Fruit fly (Drosophila melanogaster): ENCODE results near the gene CG14355.

The CG14355 gene

DNA sequence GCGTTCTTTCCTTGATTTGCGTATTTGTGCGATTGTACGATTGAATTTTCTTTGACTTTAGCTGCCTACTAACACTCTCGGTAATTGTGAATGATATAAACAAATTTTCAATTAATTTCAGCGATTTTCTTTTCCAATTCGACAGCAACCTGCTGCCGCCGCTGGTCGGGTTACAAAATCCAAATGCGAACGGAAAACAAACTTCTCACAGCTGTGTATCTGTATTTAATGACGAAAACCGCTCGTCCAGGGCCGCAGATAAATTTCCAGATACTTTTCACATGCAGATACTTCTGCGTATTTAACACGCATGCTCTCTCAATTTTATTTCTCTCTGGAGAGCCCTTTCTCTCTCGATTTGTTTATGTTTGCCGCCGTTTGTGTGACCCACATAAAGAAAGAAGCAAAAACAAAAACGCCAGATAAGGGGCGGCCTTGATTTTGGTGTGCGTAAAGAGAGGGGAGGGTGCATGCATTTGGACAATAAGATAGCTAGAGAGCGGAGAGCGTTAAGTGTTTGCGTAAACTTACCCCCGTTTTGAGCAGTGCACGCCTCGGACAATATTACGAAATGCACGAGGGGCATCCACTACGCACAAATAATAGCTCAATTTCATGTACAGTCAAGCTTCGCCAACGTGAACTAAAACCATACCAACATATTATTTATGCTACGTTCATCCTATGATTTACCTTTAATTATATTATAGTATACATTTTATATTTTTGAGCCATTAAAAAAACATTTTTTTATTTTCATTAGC, 43.4 kb downstream of the CG14355 start, which contains the start of gene CG12402 (continued):
- TF ChIP-seq HLH54F (GFP tag; optimal IDR thresholded peaks at IDR 0.05) (peak; percentile 19), Atf6 (GFP tag; IDR thresholded peaks at IDR 0.05) (peak; percentile 77), Sin3A (optimal IDR thresholded peaks at IDR 0.05) (no peak), Drgx (GFP tag; IDR thresholded peaks at IDR 0.05) (peak; percentile 61), kay (GFP tag; optimal IDR thresholded peaks at IDR 0.05) (peak; percentile 76), NFAT (GFP tag; IDR thresholded peaks at IDR 0.05) (peak; percentile 64), row (GFP tag; IDR thresholded peaks at IDR 0.05) (peak; percentile 94), CG4424 (GFP tag; optimal IDR thresholded peaks at IDR 0.05) (peak; percentile 88), CG2199 (GFP tag; IDR thresholded peaks at IDR 0.05) (peak; percentile 84), CG30431 (GFP tag; optimal IDR thresholded peaks at IDR 0.05) (peak; percentile 63), jigr1 (GFP tag; IDR thresholded peaks at IDR 0.05) (no peak), pho (GFP tag; optimal IDR thresholded peaks at IDR 0.05) (peak; percentile 36), croc (GFP tag; conservative IDR thresholded peaks at IDR 0.05) (peak; percentile 61), Aef1 (GFP tag; IDR thresholded peaks at IDR 0.05) (peak; percentile 84), tx (GFP tag; optimal IDR thresholded peaks at IDR 0.05) (no peak), br (optimal IDR thresholded peaks at IDR 0.05) (no peak), Atf-2 (GFP tag; optimal IDR thresholded peaks at IDR 0.05) (peak; percentile 36), Dll (GFP tag; IDR thresholded peaks at IDR 0.05; ENCODE audit: partially characterized antibody) (peak; percentile 67; the same call in 3 of the 4 replicates), NK7.1 (GFP tag; optimal IDR thresholded peaks at IDR 0.05) (peak; percentile 11), Poxn (GFP tag; IDR thresholded peaks at IDR 0.05) (no peak), yki (optimal IDR thresholded peaks at IDR 0.05) (no peak), CG10366 (GFP tag; IDR thresholded peaks at IDR 0.05) (peak; percentile 87), zen2 (GFP tag; IDR thresholded peaks at IDR 0.05; ENCODE audit: partially characterized antibody) (peak; percentile 42; the same call in 2 of the 3 replicates), CG14050 (GFP tag; IDR thresholded peaks at IDR 0.05) (peak; percentile 82), Spps (tag; optimal IDR thresholded peaks at IDR 0.05) (peak; percentile 40), sug (tag; optimal IDR thresholded peaks at IDR 0.05) (peak; percentile 72), CG17328 (GFP tag; IDR thresholded peaks at IDR 0.05) (peak; percentile 92), ro (GFP tag; IDR thresholded peaks at IDR 0.05) (peak; percentile 76), CG13424 (tag; optimal IDR thresholded peaks at IDR 0.05) (peak; percentile 84), CG6654 (GFP tag; optimal IDR thresholded peaks at IDR 0.05) (peak; percentile 47), sens-2 (GFP tag; IDR thresholded peaks at IDR 0.05) (peak; percentile 76; the same call in 1 of the 2 replicates), CG7357 (GFP tag; IDR thresholded peaks at IDR 0.05) (peak; percentile 73; the same call in 2 of the 3 replicates), CG43689 (GFP tag; IDR thresholded peaks at IDR 0.05) (peak; percentile 73; the same call in 1 of the 2 replicates), CG1603 (tag; optimal IDR thresholded peaks at IDR 0.05) (peak; percentile 79), CG6689 (GFP tag; IDR thresholded peaks at IDR 0.05) (peak; percentile 89), stc (GFP tag; IDR thresholded peaks at IDR 0.05) (peak; percentile 90), aop (GFP tag; IDR thresholded peaks at IDR 0.05) (peak; percentile 9; the same call in 1 of the 2 replicates), Xrp1 (GFP tag; IDR thresholded peaks at IDR 0.05) (peak; percentile 91), CG18262 (tag; optimal IDR thresholded peaks at IDR 0.05) (peak; percentile 85), CG4820 (GFP tag; optimal IDR thresholded peaks at IDR 0.05) (peak; percentile 77), BtbVII (GFP tag; optimal IDR thresholded peaks at IDR 0.05) (peak; percentile 80), Dip3 (GFP tag; optimal IDR thresholded peaks at IDR 0.05) (peak; percentile 12), ranshi (GFP tag; IDR thresholded peaks at IDR 0.05) (peak; percentile 85), E2f2 (GFP tag; IDR thresholded peaks at IDR 0.05) (peak; percentile 68), CG12236 (GFP tag; optimal IDR thresholded peaks at IDR 0.05) (no peak), rib (GFP tag; IDR thresholded peaks at IDR 0.05) (peak; percentile 85; the same call in 1 of the 2 replicates), vvl (GFP tag; IDR thresholded peaks at IDR 0.05) (peak; percentile 95), NfI (GFP tag; optimal IDR thresholded peaks at IDR 0.05) (peak; percentile 78), Elba2 (GFP tag; optimal IDR thresholded peaks at IDR 0.05) (peak; percentile 88), bowl (GFP tag; IDR thresholded peaks at IDR 0.05) (peak; percentile 63; the same call in 1 of the 2 replicates), MESR4 (GFP tag; optimal IDR thresholded peaks at IDR 0.05) (no peak), Asciz (GFP tag; optimal IDR thresholded peaks at IDR 0.05) (peak; percentile 88)

All from whole organism, embryonic.